Fruit fly (Drosophila melanogaster) whole organism, prepupa: ENCODE measurements around the gene CG42587.
"Not testable (repeated sequence)": the region's sequence is repeated elsewhere in the genome, so short reads cannot be mapped to it uniquely, and the experiment has no call there.

Experiments used
- CG11294 ChIP-seq: fragments of 200-800 bp; sonication (Bioruptor generic); IDR thresholded peaks from 2 replicates; pipeline ENCODE4 v1.3.6; 2022; ENCODE audit warnings: missing biosample characterization, missing genetic modification characterization
- CG11762 ChIP-seq: fragments of 200-800 bp; sonication (Bioruptor generic); optimal IDR thresholded peaks from 3 replicates; lab custom pipeline; 2016; ENCODE audit warnings: missing biosample characterization, missing genetic modification characterization; ENCODE audit not compliant: insufficient read depth
- CG11902 ChIP-seq: fragments of 200-800 bp; sonication (Bioruptor generic); optimal IDR thresholded peaks from 3 replicates; lab custom pipeline; 2016; ENCODE audit warnings: missing biosample characterization, missing genetic modification characterization
- CG15336 ChIP-seq: fragments of 200-800 bp; sonication (Bioruptor generic); IDR thresholded peaks from 2 replicates; pipeline ENCODE4 v1.3.6; 2022; ENCODE audit warnings: missing biosample characterization, missing genetic modification characterization
- CG1621 ChIP-seq: fragments of 200-800 bp; sonication (Bioruptor generic); optimal IDR thresholded peaks from 3 replicates; lab custom pipeline; 2018; ENCODE audit warnings: missing biosample characterization, mild to moderate bottlenecking, missing genetic modification characterization
- CG3919 ChIP-seq: fragments of 200-800 bp; sonication (Bioruptor generic); optimal IDR thresholded peaks from 3 replicates; lab custom pipeline; 2016; ENCODE audit warnings: missing biosample characterization, missing genetic modification characterization
- CG4318 ChIP-seq: fragments of 200-800 bp; sonication (Bioruptor generic); optimal IDR thresholded peaks from 3 replicates; lab custom pipeline; 2017; ENCODE audit warnings: missing biosample characterization, mild to moderate bottlenecking, missing genetic modification characterization
- CG6276 ChIP-seq: fragments of 200-800 bp; sonication (Bioruptor generic); optimal IDR thresholded peaks from 2 replicates; lab custom pipeline; 2017; ENCODE audit warnings: missing biosample characterization, mild to moderate bottlenecking, missing genetic modification characterization
- CG6808 ChIP-seq: fragments of 200-800 bp; sonication (Bioruptor generic); optimal IDR thresholded peaks from 3 replicates; lab custom pipeline; 2017; ENCODE audit warnings: missing biosample characterization, missing genetic modification characterization, mild to moderate bottlenecking, moderate library complexity, missing genetic modification reagents
- CG8319 ChIP-seq: fragments of 200-800 bp; sonication (Bioruptor generic); optimal IDR thresholded peaks from 3 replicates; lab custom pipeline; 2016; ENCODE audit warnings: missing biosample characterization, missing genetic modification characterization
- CG9139 ChIP-seq: fragments of 200-800 bp; sonication (Bioruptor generic); optimal IDR thresholded peaks from 3 replicates; lab custom pipeline; 2017; ENCODE audit warnings: missing biosample characterization, mild to moderate bottlenecking, missing genetic modification characterization
- Eip75B ChIP-seq: fragments of 200-800 bp; sonication (Bioruptor generic); optimal IDR thresholded peaks from 3 replicates; lab custom pipeline; 2016; ENCODE audit warnings: missing biosample characterization, missing genetic modification characterization
- Eip78C ChIP-seq: fragments of 200-800 bp; sonication (Bioruptor generic); peaks from one replicate; lab custom pipeline; 2016; ENCODE audit warnings: missing biosample characterization, missing genetic modification characterization
- Ets96B ChIP-seq: fragments of 200-800 bp; optimal IDR thresholded peaks from 2 replicates; lab custom pipeline; 2019; ENCODE audit warnings: missing biosample characterization, mild to moderate bottlenecking, missing genetic modification characterization, moderate library complexity
- Gug ChIP-seq: fragments of 200-800 bp; sonication (Bioruptor generic); IDR thresholded peaks from 2 replicates; pipeline ENCODE4 v1.3.6; 2022; ENCODE audit warnings: missing biosample characterization, missing genetic modification characterization
- Hr39 ChIP-seq: fragments of 200-800 bp; sonication (Bioruptor generic); optimal IDR thresholded peaks from 2 replicates; lab custom pipeline; 2016; ENCODE audit warnings: missing biosample characterization, missing genetic modification characterization
- Lpt ChIP-seq: fragments of 200-800 bp; sonication (Bioruptor generic); optimal IDR thresholded peaks from 3 replicates; lab custom pipeline; 2016; ENCODE audit warnings: missing biosample characterization, missing genetic modification characterization
- Met ChIP-seq: fragments of 200-800 bp; sonication (Bioruptor generic); optimal IDR thresholded peaks from 3 replicates; lab custom pipeline; 2016; ENCODE audit warnings: missing biosample characterization, missing genetic modification characterization
- OdsH ChIP-seq: fragments of 200-800 bp; sonication (Bioruptor generic); optimal IDR thresholded peaks from 3 replicates; lab custom pipeline; 2016; ENCODE audit warnings: missing biosample characterization, missing genetic modification characterization
- Sox102F ChIP-seq: fragments of 200-800 bp; sonication (Bioruptor generic); optimal IDR thresholded peaks from 2 replicates; lab custom pipeline; 2016; ENCODE audit warnings: missing biosample characterization, mild to moderate bottlenecking, missing genetic modification characterization
- Sox14 ChIP-seq: fragments of 200-800 bp; sonication (Bioruptor generic); optimal IDR thresholded peaks from 3 replicates; lab custom pipeline; 2016; ENCODE audit warnings: missing biosample characterization, missing genetic modification characterization
- achi ChIP-seq: fragments of 200-800 bp; sonication (Bioruptor generic); optimal IDR thresholded peaks from 3 replicates; lab custom pipeline; 2016; ENCODE audit warnings: missing biosample characterization, missing genetic modification characterization
- eg ChIP-seq: fragments of 200-800 bp; sonication (Bioruptor generic); IDR thresholded peaks from 3 replicates; pipeline ENCODE4 v1.3.6; 2022; ENCODE audit warnings: missing biosample characterization, missing genetic modification characterization
- esn ChIP-seq: fragments of 200-800 bp; sonication (Bioruptor generic); optimal IDR thresholded peaks from 2 replicates; lab custom pipeline; 2016; ENCODE audit warnings: missing biosample characterization, mild to moderate bottlenecking, missing genetic modification characterization, moderate library complexity
- fkh ChIP-seq: fragments of 200-800 bp; sonication (Bioruptor generic); optimal IDR thresholded peaks from 3 replicates; lab custom pipeline; 2017; ENCODE audit warnings: missing biosample characterization, mild to moderate bottlenecking, missing genetic modification characterization, moderate library complexity
- lz ChIP-seq: fragments of 200-800 bp; sonication (Bioruptor generic); optimal IDR thresholded peaks from 3 replicates; lab custom pipeline; 2016; ENCODE audit warnings: missing biosample characterization, missing genetic modification characterization
- net ChIP-seq: fragments of 200-800 bp; sonication (Bioruptor generic); optimal IDR thresholded peaks from 3 replicates; lab custom pipeline; 2016; ENCODE audit warnings: missing biosample characterization, missing genetic modification characterization
- salr ChIP-seq, 2 experiments: fragments of 200-800 bp; sonication (Bioruptor generic); optimal IDR thresholded peaks; 3 replicates each; lab custom pipeline; 2016 to 2018; ENCODE audit warnings: missing biosample characterization in 2 of 2, missing genetic modification characterization in 2 of 2, mild to moderate bottlenecking in 1 of 2
- svp ChIP-seq: fragments of 200-800 bp; sonication (Bioruptor generic); peaks from one replicate; lab custom pipeline; 2016; ENCODE audit warnings: missing biosample characterization, missing genetic modification characterization
- vri ChIP-seq: fragments of 200-800 bp; sonication (Bioruptor generic); optimal IDR thresholded peaks from 3 replicates; lab custom pipeline; 2016; ENCODE audit warnings: missing biosample characterization, mild to moderate bottlenecking, missing genetic modification characterization

Gene CG42587

DNA sequence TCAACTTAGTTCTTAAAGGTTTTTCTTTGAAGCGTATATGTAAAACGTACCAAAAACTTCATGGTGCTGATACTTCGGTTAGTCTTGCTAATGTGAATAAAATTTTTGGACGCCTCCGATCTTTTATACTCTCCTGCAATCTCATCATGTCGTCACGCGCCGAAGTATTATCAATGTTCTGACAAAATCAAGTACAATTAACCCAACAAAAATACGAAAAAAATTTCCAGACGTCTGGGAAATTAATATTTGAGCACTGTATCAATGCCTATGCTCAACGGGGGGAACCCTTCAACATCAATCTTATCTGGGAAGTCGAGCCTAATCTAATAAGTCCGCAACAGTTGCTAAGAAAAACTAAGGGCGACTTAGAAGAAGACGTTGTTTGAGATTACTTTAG, 3.3 kb downstream of the CG42587 start, which contains the start of gene CG42586:
Gene CG42586, minus strand, starts transcription at position 101 of the 400 bp plus-strand sequence.
- TF ChIP-seq vri (GFP tag; lab: Kevin White, UChicago); CG11902 (GFP tag; lab: Kevin White, UChicago); eg (GFP tag; lab: Robert Waterston, UW): not testable (repeated sequence)

DNA sequence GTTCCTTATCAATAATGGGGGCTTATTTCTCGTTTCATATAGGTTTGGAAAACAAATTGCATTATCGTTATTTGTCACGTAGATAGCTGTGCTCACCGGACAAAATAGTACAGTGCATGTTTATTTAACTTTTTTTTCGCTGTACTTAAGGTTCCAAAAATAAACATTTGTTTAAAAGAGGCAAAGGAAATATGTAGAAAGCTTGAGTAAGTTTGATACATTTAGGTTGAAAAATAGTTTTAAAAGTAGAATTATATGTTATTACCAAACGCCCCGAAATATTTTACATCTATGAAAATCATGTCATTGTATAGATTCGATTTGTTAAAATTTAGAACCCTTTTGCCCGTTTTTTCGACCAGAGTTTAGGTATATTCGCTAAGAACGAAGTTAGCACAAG, 5.4 kb downstream of the CG42587 start, which contains the start of gene CG42585:
Gene CG42585, plus strand, starts transcription at position 301 of the 400 bp plus-strand sequence.
- not testable (repeated sequence) for TF ChIP-seq net (GFP tag; lab: Kevin White, UChicago); achi (GFP tag; lab: Kevin White, UChicago); esn

- not testable (repeated sequence) for TF ChIP-seq salr (GFP tag; optimal IDR thresholded peaks at IDR 0.05; lab: Kevin White, UChicago); eg (GFP tag; lab: Robert Waterston, UW); OdsH
These were observed 7.3 kb downstream of the CG42587 start, which contains the start of gene CG31775 for dm6 chr2L:14737669-14738068. Gene CG31775, minus strand, starts transcription at chr2L:14737769.

dm6 chr2L:14735543-14735942, 9.5 kb downstream of the CG42587 start, which contains the start of gene CG31835:
Gene CG31835, plus strand, starts transcription at chr2L:14735843.
- not testable (repeated sequence) for TF ChIP-seq CG9139 (GFP tag; lab: Kevin White, UChicago); achi (GFP tag; lab: Kevin White, UChicago); CG15336

DNA sequence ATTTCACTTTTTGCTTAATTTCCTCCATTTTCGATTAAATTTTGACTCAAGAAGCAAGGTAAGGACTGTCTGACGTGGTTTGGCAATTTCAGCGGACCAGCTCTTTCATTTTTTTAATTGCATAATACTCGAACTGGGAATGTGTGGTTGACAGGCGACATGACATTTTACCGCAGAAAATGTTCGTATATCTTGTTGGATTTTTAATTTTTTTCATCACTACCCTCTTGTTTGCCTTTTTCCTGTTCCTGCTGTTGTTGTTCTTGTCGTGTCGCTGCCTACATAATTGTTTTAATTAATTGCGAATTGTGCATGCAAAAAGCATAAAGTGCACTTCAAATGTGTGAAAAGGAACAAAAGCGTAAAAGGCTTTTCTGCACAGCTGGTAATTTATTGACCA, 14.9 kb downstream of the CG42587 start, which contains the start of gene CG42685:
Gene CG42685, minus strand, starts transcription at position 101 of the 400 bp plus-strand sequence.
- TF ChIP-seq CG11294 (GFP tag; lab: Robert Waterston, UW) = no peak
- no peak for TF ChIP-seq fkh (GFP tag; lab: Kevin White, UChicago)
- no peak for TF ChIP-seq CG1621
- no peak for TF ChIP-seq CG11762
- TF ChIP-seq eg (GFP tag; lab: Robert Waterston, UW) = no peak
- no peak for TF ChIP-seq Sox14 (GFP tag; lab: Kevin White, UChicago)
- no peak for TF ChIP-seq CG3919 (GFP tag; lab: Kevin White, UChicago)
- TF ChIP-seq Sox102F (GFP tag; lab: Kevin White, UChicago) = no peak
- no peak for TF ChIP-seq CG4318 (GFP tag; lab: Kevin White, UChicago)
- no peak for TF ChIP-seq CG6276 (GFP tag; lab: Kevin White, UChicago)

- TF ChIP-seq Hr39 (GFP tag; lab: Kevin White, UChicago) (no peak), CG6808 (GFP tag; lab: Kevin White, UChicago) (no peak), Gug (GFP tag; lab: Robert Waterston, UW) (no peak), CG9139 (GFP tag; lab: Kevin White, UChicago) (no peak), CG8319 (GFP tag; lab: Kevin White, UChicago) (no peak), Ets96B (tag; lab: Kevin White, UChicago) (no peak), Met (GFP tag; lab: Kevin White, UChicago) (no peak), Eip75B (GFP tag; lab: Kevin White, UChicago) (no peak), Eip78C (no peak), Lpt (GFP tag; lab: Kevin White, UChicago) (no peak), svp (GFP tag; lab: Kevin White, UChicago) (no peak), lz (GFP tag; lab: Kevin White, UChicago) (no peak)
These were observed 31.5 kb downstream of the CG42587 start, which contains the start of gene CG34165 for dm6 chr2L:14713467-14713866. Gene CG34165, plus strand, starts transcription at chr2L:14713750.
